Fruit fly (Drosophila melanogaster) whole organism, embryonic: Measurements from ENCODE around the gene Grip128.

Experiments used
- Aef1 ChIP-seq: fragments of 200-800 bp; sonication (Bioruptor generic); IDR thresholded peaks from 3 replicates; pipeline ENCODE4 v1.3.6; 2022; ENCODE audit warnings: missing biosample characterization, missing genetic modification characterization
- CG13296 ChIP-seq: fragments of 200-800 bp; sonication (Bioruptor generic); optimal IDR thresholded peaks from 3 replicates; lab custom pipeline; 2018; ENCODE audit warnings: missing biosample characterization, mild to moderate bottlenecking, missing genetic modification characterization
- CG32772 ChIP-seq: fragments of 200-800 bp; sonication (Bioruptor generic); IDR thresholded peaks from 2 replicates; pipeline ENCODE4 v1.3.6; 2022; ENCODE audit warnings: missing biosample characterization, missing genetic modification characterization
- CG6854 ChIP-seq: fragments of 200-800 bp; sonication (Bioruptor generic); optimal IDR thresholded peaks from 3 replicates; lab custom pipeline; 2017; ENCODE audit warnings: missing biosample characterization, mild to moderate bottlenecking, missing genetic modification characterization
- CG7556 ChIP-seq: fragments of 200-800 bp; sonication (Bioruptor generic); optimal IDR thresholded peaks from 2 replicates; lab custom pipeline; 2017; ENCODE audit warnings: missing biosample characterization, mild to moderate bottlenecking, missing genetic modification characterization
- CG8765 ChIP-seq: fragments of 200-800 bp; sonication (Bioruptor generic); IDR thresholded peaks from 2 replicates; pipeline ENCODE4 v1.3.6; 2022; ENCODE audit warnings: missing biosample characterization, missing genetic modification characterization
- CkIIα-i1 ChIP-seq: fragments of 200-800 bp; sonication (Bioruptor generic); IDR thresholded peaks from 2 replicates; pipeline ENCODE4 v1.3.6; 2022; ENCODE audit warnings: missing biosample characterization, missing genetic modification characterization
- Ets97D ChIP-seq: fragments of 200-800 bp; sonication (Bioruptor generic); optimal IDR thresholded peaks from 3 replicates; lab custom pipeline; 2016; ENCODE audit warnings: missing biosample characterization, missing genetic modification characterization
- GATAe ChIP-seq: fragments of 200-800 bp; sonication (Bioruptor generic); conservative IDR thresholded peaks from 2 replicates; pipeline ENCODE4 v1.3.6; 2022; ENCODE audit warnings: missing biosample characterization, missing genetic modification characterization
- Usf ChIP-seq: fragments of 200-800 bp; sonication (Bioruptor generic); optimal IDR thresholded peaks from 2 replicates; lab custom pipeline; 2017; ENCODE audit warnings: missing genotype, missing biosample characterization, missing genetic modification characterization
- Xbp1 ChIP-seq: fragments of 200-800 bp; sonication (Bioruptor generic); optimal IDR thresholded peaks from 3 replicates; lab custom pipeline; 2016; ENCODE audit warnings: missing biosample characterization, mild to moderate bottlenecking, missing genetic modification characterization
- pan ChIP-seq, 4 experiments: fragments of >200 bp in 3 of 4; fragments of 200-800 bp in 1 of 4; sonication (Bioruptor generic) in 1 of 4; optimal IDR thresholded peaks in 3 of 4; IDR thresholded peaks in 1 of 4; 2 replicates each; pipeline versions ENCODE4 v1.3.6 to Lab custom; 2017 to 2022; ENCODE audit warnings: missing biosample characterization in 2 of 4, missing genetic modification characterization in 2 of 4, mixed read lengths in 1 of 4
- scrt ChIP-seq: fragments of 200-800 bp; sonication (Bioruptor generic); optimal IDR thresholded peaks from 2 replicates; lab custom pipeline; 2018; ENCODE audit warnings: missing biosample characterization, mild to moderate bottlenecking, missing genetic modification characterization, moderate library complexity

dm6 chrX:15486682-15487081, 14.8 kb upstream of the Grip128 start, which contains the start of gene Gmap:
- TF ChIP-seq CkIIα-i1 (GFP tag; lab: Robert Waterston, UW) = no peak
- no peak for TF ChIP-seq CG13296
- no peak for TF ChIP-seq GATAe (GFP tag; lab: Robert Waterston, UW)
- no peak for TF ChIP-seq CG6854 (GFP tag; lab: Kevin White, UChicago)
- TF ChIP-seq CG7556 = no peak
- TF ChIP-seq scrt (GFP tag; lab: Kevin White, UChicago) = no peak
- no peak for TF ChIP-seq CG8765 (GFP tag; lab: Robert Waterston, UW)
- TF ChIP-seq Usf = no peak
- no peak for TF ChIP-seq CG32772
- TF ChIP-seq pan (optimal IDR thresholded peaks at IDR 0.05; lab: Kevin White, UChicago) = no peak
- no peak for TF ChIP-seq pan (GFP tag; optimal IDR thresholded peaks at IDR 0.05 in 1 of 2, IDR thresholded peaks at IDR 0.05 in 1 of 2)
- no peak for TF ChIP-seq Ets97D (GFP tag; lab: Kevin White, UChicago)
- peak; percentile 37 for TF ChIP-seq Xbp1 (GFP tag; lab: Kevin White, UChicago)
- no peak for TF ChIP-seq Aef1 (GFP tag; lab: Robert Waterston, UW)
